Worm (Caenorhabditis elegans) whole organism, L1 larva: Measurements from ENCODE around the gene F56D6.6.

Experiments used
- F16B12.6 ChIP-seq: fragments of 150-350 bp; optimal IDR thresholded peaks from 2 replicates; lab custom pipeline; 2014; ENCODE audit warnings: missing biosample characterization, missing genetic modification characterization
- aly-2 ChIP-seq: fragments of 150-350 bp; optimal IDR thresholded peaks from 2 replicates; lab custom pipeline; 2014; ENCODE audit warnings: missing biosample characterization, missing genetic modification characterization
- ceh-82 ChIP-seq, 3 experiments: fragments of 150-350 bp in 1 of 3; sonication (generic microtip) in 2 of 3; optimal IDR thresholded peaks; 2 replicates each; lab custom pipeline; 2014 to 2017; ENCODE audit warnings: missing biosample characterization in 3 of 3, missing genetic modification characterization in 3 of 3
- egl-27 ChIP-seq, 2 experiments: fragments of 150-350 bp in 1 of 2; sonication (generic microtip); optimal IDR thresholded peaks; 3 replicates each; lab custom pipeline; 2017 to 2018; ENCODE audit warnings: missing biosample characterization in 2 of 2, missing genetic modification characterization in 2 of 2, missing genetic modification reagents in 2 of 2
- lin-13 ChIP-seq: fragments of 150-350 bp; optimal IDR thresholded peaks from 2 replicates; lab custom pipeline; 2014; ENCODE audit warnings: missing biosample characterization, missing genetic modification reagents, missing genetic modification characterization
- nhr-12 ChIP-seq: sonication (generic microtip); optimal IDR thresholded peaks from 2 replicates; lab custom pipeline; 2017; ENCODE audit warnings: missing biosample characterization, missing genetic modification characterization
- nhr-76 ChIP-seq: sonication (generic microtip); optimal IDR thresholded peaks from 2 replicates; lab custom pipeline; 2017; ENCODE audit warnings: missing biosample characterization, missing genetic modification characterization
- nhr-77 ChIP-seq: fragments of 150-350 bp; optimal IDR thresholded peaks from 2 replicates; lab custom pipeline; 2014; ENCODE audit warnings: missing biosample characterization, missing genetic modification characterization
- tbx-2 ChIP-seq: sonication (generic microtip); optimal IDR thresholded peaks from 2 replicates; lab custom pipeline; 2016; ENCODE audit warnings: missing genetic modification characterization, missing compliant biosample characterization

ce11 chrIV:3856190-3856589 lies 46.9 kb upstream of the F56D6.6 start:
- TF ChIP-seq F16B12.6 (tag; lab: Kevin White, UChicago) (no peak), nhr-77 (tag; lab: Kevin White, UChicago) (no peak), aly-2 (tag; lab: Kevin White, UChicago) (no peak), egl-27 (tag; optimal IDR thresholded peaks at IDR 0.05; lab: Kevin White, UChicago) (no peak), tbx-2 (no peak), nhr-76 (tag; lab: Kevin White, UChicago) (no peak), nhr-12 (no peak), lin-13 (no peak), ceh-82 (tag; optimal IDR thresholded peaks at IDR 0.05; lab: Kevin White, UChicago) (no peak)
